Fruit fly (Drosophila melanogaster): ENCODE results near the gene gdrd.

gdrd gene

DNA sequence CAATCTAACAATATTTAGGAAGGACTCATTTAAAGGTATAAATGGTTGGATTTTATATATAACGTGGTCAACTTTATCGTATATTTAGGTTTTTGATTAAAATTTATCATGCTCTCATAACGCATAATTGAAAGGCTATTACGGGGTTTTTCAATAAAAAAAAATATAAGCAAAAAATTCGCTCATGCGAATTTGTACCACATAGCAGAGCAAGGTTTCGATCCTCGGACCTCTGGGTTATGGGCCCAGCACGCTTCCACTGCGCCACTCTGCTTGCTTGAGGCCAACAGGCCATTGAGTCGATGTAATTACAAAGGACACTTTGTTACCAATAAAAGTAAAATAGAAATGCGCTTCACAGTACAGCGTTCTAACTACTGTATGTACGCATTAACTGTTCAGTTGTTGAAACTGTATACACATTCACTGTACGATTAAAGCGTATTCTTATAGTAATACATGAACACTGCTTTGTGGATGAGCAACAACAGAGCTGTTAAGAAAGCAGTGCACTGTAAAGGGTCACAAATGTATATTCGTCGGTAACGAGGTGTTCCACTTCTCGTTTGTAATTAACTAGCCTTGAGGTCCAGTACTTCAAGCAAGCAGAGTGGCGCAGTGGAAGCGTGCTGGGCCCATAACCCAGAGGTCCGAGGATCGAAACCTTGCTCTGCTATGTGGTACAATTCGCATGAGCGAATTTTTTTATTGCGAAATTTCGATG lies 17.2 kb upstream of the gdrd start (continued):
- no peak for TF ChIP-seq org-1 (GFP tag; optimal IDR thresholded peaks at IDR 0.05)
- peak; percentile 94 for TF ChIP-seq Opbp (GFP tag; IDR thresholded peaks at IDR 0.05; ENCODE audit: partially characterized antibody)
- TF ChIP-seq CG15479 (GFP tag; optimal IDR thresholded peaks at IDR 0.05), result no peak
- TF ChIP-seq Asciz (GFP tag; optimal IDR thresholded peaks at IDR 0.05), result no peak
- no peak for TF ChIP-seq bigmax (GFP tag; optimal IDR thresholded peaks at IDR 0.05)
- TF ChIP-seq sna (GFP tag; IDR thresholded peaks at IDR 0.05; ENCODE audit: partially characterized antibody), result peak; percentile 46; the same call in 1 of the 2 replicates

DNA sequence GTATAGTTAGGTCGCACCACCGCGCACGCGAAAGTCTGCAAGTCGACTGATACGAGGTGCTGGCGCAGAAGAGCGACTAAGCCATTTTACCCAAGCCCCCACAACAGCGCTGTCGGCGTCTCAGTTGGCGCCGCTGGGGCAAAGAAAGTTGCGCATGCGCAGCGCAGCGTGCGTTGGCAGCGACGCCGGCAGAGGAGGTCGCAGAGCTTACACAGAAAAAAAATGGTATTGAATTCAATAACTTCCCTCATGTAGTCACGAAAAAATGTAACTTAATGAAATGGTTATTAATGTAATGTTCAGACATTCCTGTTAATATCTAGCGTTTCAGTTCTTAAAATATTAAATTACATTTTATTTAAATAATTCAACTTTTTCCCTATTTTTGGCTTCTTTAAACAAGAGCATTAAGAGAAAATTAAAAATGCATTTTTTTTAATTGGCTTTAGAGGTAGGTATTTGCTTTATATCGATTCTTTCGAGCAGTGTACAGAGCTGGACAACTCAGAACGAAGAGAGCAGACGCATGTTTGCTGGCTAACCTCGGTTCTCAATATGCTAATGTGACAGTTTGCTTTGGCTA lies 13.0 kb upstream of the gdrd start, which contains the start of gene CG4914:
TSS of gene CG4914 (minus strand) at position 51 of the 583 bp plus-strand sequence.
- TF ChIP-seq Sry-β (GFP tag; optimal IDR thresholded peaks at IDR 0.05) (peak; percentile 14), CG13424 (tag; optimal IDR thresholded peaks at IDR 0.05) (peak; percentile 83), CG6654 (GFP tag; optimal IDR thresholded peaks at IDR 0.05) (peak; percentile 54), lov (optimal IDR thresholded peaks at IDR 0.05) (no peak), lov (GFP tag; IDR thresholded peaks at IDR 0.05) (0 out of 3 replicates have a peak, but pooled peaks have one; percentile 60), CG10462 (GFP tag; optimal IDR thresholded peaks at IDR 0.05) (peak; percentile 48), zfh1 (GFP tag; IDR thresholded peaks at IDR 0.05) (peak; percentile 79), CG12299 (tag; optimal IDR thresholded peaks at IDR 0.05) (no peak), Jarid2 (GFP tag; optimal IDR thresholded peaks at IDR 0.05) (peak; percentile 53), chm (GFP tag; IDR thresholded peaks at IDR 0.05) (0 out of 2 replicates have a peak, but pooled peaks have one; percentile 16), wek (GFP tag; optimal IDR thresholded peaks at IDR 0.05) (no peak), gem (tag; optimal IDR thresholded peaks at IDR 0.05) (peak; percentile 94), CG10209 (GFP tag; optimal IDR thresholded peaks at IDR 0.05) (peak; percentile 79), CG1024 (GFP tag; IDR thresholded peaks at IDR 0.05) (no peak), CG15011 (GFP tag; optimal IDR thresholded peaks at IDR 0.05) (peak; percentile 59), ATbp (GFP tag; optimal IDR thresholded peaks at IDR 0.05) (peak; percentile 63), row (GFP tag; IDR thresholded peaks at IDR 0.05) (peak; percentile 66; the same call in 2 of the 3 replicates), CrebB (tag; optimal IDR thresholded peaks at IDR 0.05) (peak; percentile 4), hbn (GFP tag; IDR thresholded peaks at IDR 0.05; ENCODE audit: partially characterized antibody) (no peak), ftz-f1 (GFP tag; optimal IDR thresholded peaks at IDR 0.05) (no peak), Scr (GFP tag; IDR thresholded peaks at IDR 0.05; ENCODE audit: partially characterized antibody) (no peak), Dref (GFP tag; IDR thresholded peaks at IDR 0.05) (no peak), Atf3 (GFP tag; optimal IDR thresholded peaks at IDR 0.05) (no peak), CG16815 (GFP tag; optimal IDR thresholded peaks at IDR 0.05) (peak; percentile 85), CG14441 (GFP tag; IDR thresholded peaks at IDR 0.05) (peak; percentile 31; the same call in 1 of the 2 replicates), exex (tag; optimal IDR thresholded peaks at IDR 0.05) (no peak), CG8290 (GFP tag; optimal IDR thresholded peaks at IDR 0.05) (peak; percentile 71), CG8290 (tag; optimal IDR thresholded peaks at IDR 0.05) (no peak), CG7271 (tag; optimal IDR thresholded peaks at IDR 0.05) (no peak), kay (GFP tag; optimal IDR thresholded peaks at IDR 0.05) (peak; percentile 26), CG8924 (tag; optimal IDR thresholded peaks at IDR 0.05) (peak; percentile 80), peb (GFP tag; IDR thresholded peaks at IDR 0.05) (peak; percentile 41; the same call in 1 of the 2 replicates), wdn (GFP tag; IDR thresholded peaks at IDR 0.05) (no peak), CG8765 (GFP tag; IDR thresholded peaks at IDR 0.05) (peak; percentile 26; the same call in 1 of the 2 replicates), Atf-2 (GFP tag; optimal IDR thresholded peaks at IDR 0.05) (no peak), CkIIα-i1 (GFP tag; IDR thresholded peaks at IDR 0.05) (no peak), Six4 (GFP tag; optimal IDR thresholded peaks at IDR 0.05) (peak; percentile 73), GATAe (GFP tag; conservative IDR thresholded peaks at IDR 0.05) (no peak), CG2875 (GFP tag; optimal IDR thresholded peaks at IDR 0.05) (peak; percentile 74), vnd (GFP tag; IDR thresholded peaks at IDR 0.05; ENCODE audit: partially characterized antibody) (no peak), CG16813 (GFP tag; IDR thresholded peaks at IDR 0.05; ENCODE audit: partially characterized antibody) (0 out of 3 replicates have a peak, but pooled peaks have one; percentile 30)
